Worm (Caenorhabditis elegans) whole organism, L4/young adult: ENCODE measurements around the gene str-198.

ENCODE experiments used
- dao-5 ChIP-seq: sonication (generic microtip); optimal IDR thresholded peaks from 2 replicates; lab custom pipeline; 2016; ENCODE audit warnings: missing genotype, missing genetic modification characterization, moderate library complexity, missing compliant biosample characterization
- him-1 ChIP-seq: sonication (generic microtip); optimal IDR thresholded peaks from 2 replicates; lab custom pipeline; 2016; ENCODE audit warnings: missing genotype, missing genetic modification reagents, missing genetic modification characterization, missing compliant biosample characterization

DNA sequence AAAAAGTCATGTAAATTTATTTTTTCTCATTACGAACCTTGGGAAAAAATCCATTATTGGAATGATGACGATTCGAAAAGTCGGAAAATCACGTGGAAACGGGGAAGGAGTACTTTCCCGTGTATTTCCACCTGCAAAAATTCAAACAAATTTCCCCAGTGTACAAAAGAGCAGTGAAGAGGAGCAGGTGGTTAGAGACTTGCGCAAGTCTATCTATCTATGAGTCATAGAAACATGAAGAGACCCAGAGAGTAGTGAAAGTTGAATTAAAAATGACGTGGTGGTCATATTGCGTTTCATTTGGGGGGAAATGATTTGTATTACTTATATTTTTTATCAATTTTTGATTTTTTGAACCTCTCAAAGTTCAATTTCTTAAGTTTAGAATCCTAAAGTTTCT lies 47.2 kb upstream of the str-198 start, which contains the start of gene nhr-50:
- TF ChIP-seq dao-5 (tag; lab: Kevin White, UChicago) (no peak), him-1 (tag; lab: Kevin White, UChicago) (no peak)
